Fruit fly (Drosophila melanogaster): Measurements from ENCODE around the gene HDAC4.

DNA sequence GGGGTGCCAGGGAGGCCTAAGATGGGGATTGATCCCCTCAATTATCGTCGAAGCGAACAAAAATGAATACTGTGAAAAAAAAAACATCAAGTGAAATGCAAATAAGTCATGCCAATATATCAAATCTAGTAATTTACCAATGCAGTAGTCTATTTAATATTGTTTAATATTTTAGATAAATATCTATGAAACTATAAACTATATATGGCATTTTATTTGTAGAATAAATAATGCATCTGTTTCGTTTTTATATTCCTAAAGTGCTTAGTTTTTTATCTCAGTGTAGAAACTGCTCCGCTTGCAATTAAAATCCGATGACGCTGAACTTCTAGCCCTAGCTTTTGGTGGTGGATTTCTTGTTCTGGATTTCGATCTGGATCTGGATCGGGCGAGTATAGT, 57.2 kb downstream of the HDAC4 start:
- TF ChIP-seq Myc (optimal IDR thresholded peaks at IDR 0.05) (no peak), h (optimal IDR thresholded peaks at IDR 0.05) (no peak), insv (optimal IDR thresholded peaks at IDR 0.05) (no peak), Sin3A (optimal IDR thresholded peaks at IDR 0.05) (no peak)
